Worm (Caenorhabditis elegans): Measurements from ENCODE around the gene F35C11.2.

ce11 chrII:8205612-8206011, 43.0 kb downstream of the F35C11.2 start:
- TF ChIP-seq chd-7 (tag; optimal IDR thresholded peaks at IDR 0.05) (no peak), ets-4 (GFP tag; optimal IDR thresholded peaks at IDR 0.05) (no peak), B0019.2 (GFP tag; conservative IDR thresholded peaks at IDR 0.05) (no peak), attf-6 (GFP tag; IDR thresholded peaks at IDR 0.05) (no peak), xnd-1 (tag; optimal IDR thresholded peaks at IDR 0.05) (no peak), pbrm-1 (GFP tag; IDR thresholded peaks at IDR 0.05) (no peak)

Data from whole organism, young adult.